Fruit fly (Drosophila melanogaster) whole organism, embryonic: ENCODE measurements around the gene Bicra.
A peak's percentile ranks its signal among the peaks of the same experiment; 100 is the strongest.

Source experiments
- CG12104 ChIP-seq: fragments of 200-800 bp; sonication (Bioruptor generic); optimal IDR thresholded peaks from 3 replicates; lab custom pipeline; 2016; ENCODE audit warnings: missing biosample characterization, missing genetic modification characterization
- CG12155 ChIP-seq: fragments of 200-800 bp; sonication (Bioruptor generic); optimal IDR thresholded peaks from 3 replicates; lab custom pipeline; 2016; ENCODE audit warnings: missing biosample characterization, missing genetic modification characterization
- CG15479 ChIP-seq: fragments of 200-800 bp; sonication (Bioruptor generic); optimal IDR thresholded peaks from 3 replicates; lab custom pipeline; 2019; ENCODE audit warnings: missing biosample characterization, mild to moderate bottlenecking, missing genetic modification characterization, moderate library complexity
- CG17568 ChIP-seq: fragments of 200-800 bp; sonication (Bioruptor generic); optimal IDR thresholded peaks from 2 replicates; lab custom pipeline; 2018; ENCODE audit warnings: missing biosample characterization, mild to moderate bottlenecking, missing genetic modification characterization, moderate library complexity
- CG2199 ChIP-seq: fragments of 200-800 bp; sonication (Bioruptor generic); IDR thresholded peaks from 3 replicates; pipeline ENCODE4 v1.3.6; 2022; ENCODE audit warnings: missing biosample characterization, missing genetic modification characterization
- CG30020 ChIP-seq: fragments of 200-800 bp; optimal IDR thresholded peaks from 2 replicates; lab custom pipeline; 2019; ENCODE audit warnings: missing biosample characterization, mild to moderate bottlenecking, missing genetic modification characterization, moderate library complexity
- CG31365 ChIP-seq: fragments of 200-800 bp; sonication (Bioruptor generic); optimal IDR thresholded peaks from 2 replicates; lab custom pipeline; 2018; ENCODE audit warnings: missing biosample characterization, mild to moderate bottlenecking, missing genetic modification characterization
- CG3407 ChIP-seq: fragments of 200-800 bp; sonication (Bioruptor generic); optimal IDR thresholded peaks from 2 replicates; lab custom pipeline; 2018; ENCODE audit warnings: missing biosample characterization, mild to moderate bottlenecking, missing genetic modification characterization
- CG4617 ChIP-seq: fragments of 200-800 bp; sonication (Bioruptor generic); optimal IDR thresholded peaks from 3 replicates; lab custom pipeline; 2016; ENCODE audit warnings: missing biosample characterization, missing genetic modification characterization, borderline replicate concordance
- CG4854 ChIP-seq: fragments of 200-800 bp; sonication (Bioruptor generic); optimal IDR thresholded peaks from 2 replicates; lab custom pipeline; 2016; ENCODE audit warnings: missing biosample characterization, missing genetic modification characterization, inconsistent platforms
- CG5180 ChIP-seq: fragments of 200-800 bp; sonication (Bioruptor generic); optimal IDR thresholded peaks from 3 replicates; lab custom pipeline; 2017; ENCODE audit warnings: missing biosample characterization, missing genetic modification characterization, mild to moderate bottlenecking, moderate library complexity, missing genetic modification reagents
- CG7357 ChIP-seq: fragments of 200-800 bp; sonication (Bioruptor generic); IDR thresholded peaks from 3 replicates; pipeline ENCODE4 v1.3.6; 2022; ENCODE audit warnings: missing biosample characterization, missing genetic modification characterization
- CG8290 ChIP-seq, 3 experiments: fragments of 200-800 bp; sonication (Bioruptor generic); optimal IDR thresholded peaks; 2 replicates each; lab custom pipeline; 2016 to 2019; ENCODE audit warnings: missing biosample characterization in 3 of 3, missing genetic modification characterization in 3 of 3, mild to moderate bottlenecking in 2 of 3, moderate library complexity in 1 of 3
- CG9609 ChIP-seq: fragments of 200-800 bp; sonication (Bioruptor generic); optimal IDR thresholded peaks from 3 replicates; lab custom pipeline; 2016; ENCODE audit warnings: missing biosample characterization, missing genetic modification characterization
- CkIIα-i1 ChIP-seq: fragments of 200-800 bp; sonication (Bioruptor generic); IDR thresholded peaks from 2 replicates; pipeline ENCODE4 v1.3.6; 2022; ENCODE audit warnings: missing biosample characterization, missing genetic modification characterization
- Dek ChIP-seq: fragments of 200-800 bp; sonication (Bioruptor generic); optimal IDR thresholded peaks from 3 replicates; lab custom pipeline; 2019; ENCODE audit warnings: missing biosample characterization, mild to moderate bottlenecking, missing genetic modification characterization, moderate library complexity
- Doc2 ChIP-seq: fragments of 200-800 bp; sonication (Bioruptor generic); IDR thresholded peaks from 2 replicates; pipeline ENCODE4 v1.3.6; 2022; ENCODE audit warnings: missing biosample characterization, missing genetic modification characterization
- E2f2 ChIP-seq: fragments of 200-800 bp; sonication (Bioruptor generic); IDR thresholded peaks from 2 replicates; pipeline ENCODE4 v1.3.6; 2022; ENCODE audit warnings: missing biosample characterization, missing genetic modification characterization
- ERR ChIP-seq: fragments of 200-800 bp; sonication (Bioruptor generic); optimal IDR thresholded peaks from 2 replicates; lab custom pipeline; 2016; ENCODE audit warnings: missing biosample characterization, missing genetic modification characterization
- Ets97D ChIP-seq: fragments of 200-800 bp; sonication (Bioruptor generic); optimal IDR thresholded peaks from 3 replicates; lab custom pipeline; 2016; ENCODE audit warnings: missing biosample characterization, missing genetic modification characterization
- H2.0 ChIP-seq: fragments of 200-800 bp; sonication (Bioruptor generic); IDR thresholded peaks from 2 replicates; pipeline ENCODE4 v1.3.6; 2022; ENCODE audit warnings: missing biosample characterization, missing genetic modification characterization
- MBD-R2 ChIP-seq: fragments of 200-800 bp; sonication (Bioruptor generic); IDR thresholded peaks from 2 replicates; pipeline ENCODE4 v1.3.6; 2022; ENCODE audit warnings: missing biosample characterization, missing genetic modification characterization
- Mes4 ChIP-seq: fragments of 200-800 bp; sonication (Bioruptor generic); optimal IDR thresholded peaks from 2 replicates; lab custom pipeline; 2016; ENCODE audit warnings: missing biosample characterization, missing genetic modification characterization
- NC2α ChIP-seq: fragments of 200-800 bp; sonication (Bioruptor generic); optimal IDR thresholded peaks from 2 replicates; lab custom pipeline; 2016; ENCODE audit warnings: missing biosample characterization, missing genetic modification characterization
- Neu2 ChIP-seq: fragments of 200-800 bp; sonication (Bioruptor generic); optimal IDR thresholded peaks from 3 replicates; lab custom pipeline; 2016; ENCODE audit warnings: missing biosample characterization, missing genetic modification characterization, borderline replicate concordance
- Poxn ChIP-seq: fragments of 200-800 bp; sonication (Bioruptor generic); IDR thresholded peaks from 2 replicates; pipeline ENCODE4 v1.3.6; 2022; ENCODE audit warnings: missing biosample characterization, missing genetic modification characterization
- Scr ChIP-seq: fragments of 200-800 bp; sonication (Bioruptor generic); IDR thresholded peaks from 2 replicates; pipeline ENCODE4 v1.3.6; 2022; ENCODE audit warnings: missing biosample characterization, missing genetic modification characterization; ENCODE audit not compliant: partially characterized antibody
- Six4 ChIP-seq: fragments of 200-800 bp; sonication (Bioruptor generic); optimal IDR thresholded peaks from 2 replicates; lab custom pipeline; 2016; ENCODE audit warnings: missing biosample characterization, missing genetic modification characterization
- Sry-β ChIP-seq: fragments of 200-800 bp; sonication (Bioruptor generic); optimal IDR thresholded peaks from 2 replicates; lab custom pipeline; 2018; ENCODE audit warnings: missing biosample characterization, mild to moderate bottlenecking, missing genetic modification characterization, moderate library complexity
- Vsx1 ChIP-seq: fragments of 200-800 bp; sonication (Bioruptor generic); optimal IDR thresholded peaks from 2 replicates; lab custom pipeline; 2017; ENCODE audit warnings: missing biosample characterization, mild to moderate bottlenecking, missing genetic modification characterization, missing genetic modification reagents
- ac ChIP-seq: fragments of 200-800 bp; sonication (Bioruptor generic); optimal IDR thresholded peaks from 3 replicates; lab custom pipeline; 2017; ENCODE audit warnings: missing biosample characterization, mild to moderate bottlenecking, missing genetic modification characterization
- bab2 ChIP-seq: fragments of 200-800 bp; sonication (Bioruptor generic); optimal IDR thresholded peaks from 2 replicates; lab custom pipeline; 2016; ENCODE audit warnings: missing biosample characterization, missing genetic modification characterization
- gem ChIP-seq: fragments of 200-800 bp; sonication (Bioruptor generic); optimal IDR thresholded peaks from 2 replicates; lab custom pipeline; 2019; ENCODE audit warnings: missing biosample characterization, mild to moderate bottlenecking, missing genetic modification characterization, moderate library complexity
- gt ChIP-seq: fragments of 200-800 bp; sonication (Bioruptor generic); IDR thresholded peaks from 2 replicates; pipeline ENCODE4 v1.3.6; 2022; ENCODE audit warnings: missing biosample characterization, missing genetic modification characterization
- hkb ChIP-seq, 2 experiments: fragments of 200-800 bp in 1 of 2; fragments of >200 bp in 1 of 2; sonication (Bioruptor generic) in 1 of 2; IDR thresholded peaks in 1 of 2; optimal IDR thresholded peaks in 1 of 2; 2 replicates each; pipeline versions ENCODE4 v1.3.6 to Lab custom; 2017 to 2022; ENCODE audit warnings: missing biosample characterization in 1 of 2, missing genetic modification characterization in 1 of 2
- hth ChIP-seq: fragments of >200 bp; optimal IDR thresholded peaks from 2 replicates; lab custom pipeline; 2017; ENCODE audit warnings: inconsistent platforms
- inv ChIP-seq: fragments of 200-800 bp; sonication (Bioruptor generic); IDR thresholded peaks from 2 replicates; pipeline ENCODE4 v1.3.6; 2022; ENCODE audit warnings: missing biosample characterization, missing genetic modification characterization; ENCODE audit not compliant: partially characterized antibody
- kay ChIP-seq: fragments of 200-800 bp; sonication (Bioruptor generic); optimal IDR thresholded peaks from 2 replicates; lab custom pipeline; 2016; ENCODE audit warnings: missing biosample characterization, missing genetic modification characterization
- lilli ChIP-seq: fragments of 200-800 bp; sonication (Bioruptor generic); optimal IDR thresholded peaks from 3 replicates; lab custom pipeline; 2016; ENCODE audit warnings: missing biosample characterization, missing genetic modification characterization
- mld ChIP-seq: fragments of 200-800 bp; sonication (Bioruptor generic); IDR thresholded peaks from 3 replicates; pipeline ENCODE4 v1.3.6; 2022; ENCODE audit warnings: missing biosample characterization, missing genetic modification characterization; ENCODE audit not compliant: partially characterized antibody
- nau ChIP-seq: fragments of 200-800 bp; sonication (Bioruptor generic); optimal IDR thresholded peaks from 3 replicates; lab custom pipeline; 2017; ENCODE audit warnings: missing biosample characterization, mild to moderate bottlenecking, missing genetic modification characterization, missing genetic modification reagents
- pnt ChIP-seq: fragments of 200-800 bp; sonication (Bioruptor generic); optimal IDR thresholded peaks from 3 replicates; lab custom pipeline; 2016; ENCODE audit warnings: missing biosample characterization, missing genetic modification characterization
- shn ChIP-seq: fragments of 200-800 bp; sonication (Bioruptor generic); optimal IDR thresholded peaks from 3 replicates; lab custom pipeline; 2016; ENCODE audit warnings: missing biosample characterization, missing genetic modification characterization
- sqz ChIP-seq: fragments of 200-800 bp; sonication (Bioruptor generic); optimal IDR thresholded peaks from 3 replicates; lab custom pipeline; 2018; ENCODE audit warnings: missing biosample characterization, mild to moderate bottlenecking, missing genetic modification characterization
- ssp ChIP-seq: fragments of 200-800 bp; sonication (Bioruptor generic); IDR thresholded peaks from 2 replicates; pipeline ENCODE4 v1.3.6; 2022; ENCODE audit warnings: missing biosample characterization, missing genetic modification characterization
- tgo ChIP-seq: fragments of 200-800 bp; sonication (Bioruptor generic); IDR thresholded peaks from 3 replicates; pipeline ENCODE4 v1.3.6; 2022; ENCODE audit warnings: missing biosample characterization, missing genetic modification characterization
- tna ChIP-seq: fragments of 200-800 bp; sonication (Bioruptor generic); IDR thresholded peaks from 2 replicates; pipeline ENCODE4 v1.3.6; 2022; ENCODE audit warnings: missing biosample characterization, missing genetic modification characterization; ENCODE audit not compliant: partially characterized antibody
- tx ChIP-seq: fragments of 200-800 bp; sonication (Bioruptor generic); optimal IDR thresholded peaks from 2 replicates; lab custom pipeline; 2016; ENCODE audit warnings: missing biosample characterization, missing genetic modification characterization

Gene Bicra

DNA sequence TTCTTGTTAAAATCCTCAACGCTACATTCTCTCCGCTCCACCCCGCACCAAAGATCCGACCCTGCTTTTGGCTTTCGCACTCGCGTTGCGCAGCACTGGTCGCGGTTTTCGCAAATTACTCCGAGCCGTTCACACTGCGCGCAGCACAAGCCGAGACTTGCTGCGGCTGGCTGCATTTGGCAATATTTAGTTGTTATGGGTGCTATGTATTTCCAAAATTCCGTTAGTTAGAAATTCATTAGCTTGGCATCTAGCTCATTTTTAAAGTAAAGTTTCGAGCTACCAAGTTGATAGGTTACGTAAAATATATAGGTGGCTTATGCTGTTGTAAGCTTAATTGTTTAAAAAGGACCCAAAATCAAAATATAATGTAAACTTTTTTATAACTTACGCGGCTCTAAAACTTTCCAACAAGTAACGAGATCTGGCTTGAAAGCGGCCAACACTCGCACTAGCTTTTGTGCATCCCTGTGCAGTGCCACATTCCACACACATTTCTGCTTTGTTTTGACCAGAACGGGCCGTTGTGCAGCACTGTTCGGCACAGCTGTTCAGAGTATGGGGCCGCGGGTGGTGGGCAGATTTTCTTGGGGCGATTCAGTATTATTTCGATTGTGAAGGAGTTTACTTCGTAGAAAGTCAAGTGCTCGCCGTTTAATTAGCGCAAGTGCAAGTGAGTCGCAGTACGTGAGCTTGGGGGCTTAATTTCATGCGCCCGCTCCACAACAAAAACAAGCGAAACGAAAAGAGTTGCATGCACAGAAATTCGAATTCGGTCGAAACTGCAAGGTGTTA lies 60.2 kb downstream of the Bicra start, which contains the start of the genes yem and Ctl2 (continued):
- TF ChIP-seq CG4617 (GFP tag; lab: Kevin White, UChicago) (peak; percentile 23), CG7357 (GFP tag; lab: Robert Waterston, UW) (peak; percentile 95), Poxn (GFP tag; lab: Robert Waterston, UW) (no peak), lilli (peak; percentile 90), Sry-β (peak; percentile 93), Six4 (GFP tag; lab: Kevin White, UChicago) (peak; percentile 42), tna (GFP tag; lab: Robert Waterston, UW) (0 out of 2 replicates have a peak, but pooled peaks have one; percentile 16), CG30020 (tag; lab: Kevin White, UChicago) (peak; percentile 68), CG4854 (peak; percentile 51), bab2 (GFP tag; lab: Kevin White, UChicago) (peak; percentile 81), CG12104 (peak; percentile 52), CG17568 (GFP tag; lab: Kevin White, UChicago) (no peak), ssp (GFP tag; lab: Robert Waterston, UW) (peak; percentile 79), CG5180 (no peak), MBD-R2 (GFP tag; lab: Robert Waterston, UW) (peak; percentile 82), tx (GFP tag; lab: Kevin White, UChicago) (peak; percentile 86), shn (GFP tag; lab: Kevin White, UChicago) (peak; percentile 90), tgo (GFP tag; lab: Robert Waterston, UW) (peak; percentile 58; the same call in 1 of the 3 replicates), CG15479 (GFP tag; lab: Kevin White, UChicago) (no peak), ac (GFP tag; lab: Kevin White, UChicago) (no peak), CG9609 (GFP tag; lab: Kevin White, UChicago) (peak; percentile 80), CkIIα-i1 (GFP tag; lab: Robert Waterston, UW) (no peak), ERR (GFP tag; lab: Kevin White, UChicago) (no peak), gt (GFP tag; lab: Robert Waterston, UW) (no peak; the same call in 1 of the 2 replicates), CG12155 (peak; percentile 83), Vsx1 (no peak), Mes4 (GFP tag; lab: Kevin White, UChicago) (peak; percentile 64), kay (GFP tag; lab: Kevin White, UChicago) (peak; percentile 64), sqz (no peak), hth (no peak), CG3407 (GFP tag; lab: Kevin White, UChicago) (peak; percentile 7), inv (GFP tag; lab: Robert Waterston, UW) (peak; percentile 19; the same call in 1 of the 2 replicates), CG31365 (tag; lab: Kevin White, UChicago) (peak; percentile 13), CG8290 (GFP tag; optimal IDR thresholded peaks at IDR 0.05; lab: Kevin White, UChicago) (peak; percentile 85), CG8290 (tag; optimal IDR thresholded peaks at IDR 0.05; lab: Kevin White, UChicago) (peak; percentile 68 to 90), H2.0 (GFP tag; lab: Robert Waterston, UW) (peak; percentile 57; the same call in 1 of the 2 replicates), Scr (no peak), Doc2 (GFP tag; lab: Robert Waterston, UW) (0 out of 2 replicates have a peak, but pooled peaks have one; percentile 29), CG2199 (GFP tag; lab: Robert Waterston, UW) (peak; percentile 23; the same call in 2 of the 3 replicates), E2f2 (no peak; the same call in none of the 2 replicates), gem (tag; lab: Kevin White, UChicago) (peak; percentile 71), mld (GFP tag; lab: Robert Waterston, UW) (peak; percentile 39; the same call in 1 of the 3 replicates), Neu2 (GFP tag; lab: Kevin White, UChicago) (peak; percentile 45), Ets97D (GFP tag; lab: Kevin White, UChicago) (peak; percentile 81), NC2α (GFP tag; lab: Kevin White, UChicago) (peak; percentile 53), hkb (optimal IDR thresholded peaks at IDR 0.05; lab: Kevin White, UChicago) (peak; percentile 88), hkb (GFP tag; IDR thresholded peaks at IDR 0.05; lab: Robert Waterston, UW) (no peak), nau (GFP tag; lab: Kevin White, UChicago) (no peak), pnt (GFP tag; lab: Kevin White, UChicago) (peak; percentile 81), Dek (peak; percentile 67)
